Worm (Caenorhabditis elegans) whole organism, young adult: Measurements from ENCODE around the gene pud-4.

ENCODE experiments used
- B0035.1 ChIP-seq: sonication (generic microtip); optimal IDR thresholded peaks from 2 replicates; lab custom pipeline; 2016; ENCODE audit warnings: missing genetic modification characterization, mild to moderate bottlenecking, missing compliant biosample characterization, missing genotype, missing genetic modification reagents
- D2030.7 ChIP-seq: fragments of 200-800 bp; sonication (Bioruptor generic); IDR thresholded peaks from 2 replicates; pipeline ENCODE4 v1.3.6; 2022; ENCODE audit warnings: missing genetic modification reagents, missing genetic modification characterization, missing compliant biosample characterization
- F22D6.2 ChIP-seq: sonication (generic microtip); optimal IDR thresholded peaks from 2 replicates; lab custom pipeline; 2016; ENCODE audit warnings: mild to moderate bottlenecking, missing genetic modification characterization, missing compliant biosample characterization
- F23B12.7 ChIP-seq: sonication (generic microtip); optimal IDR thresholded peaks from 2 replicates; lab custom pipeline; 2017; ENCODE audit warnings: missing genetic modification characterization, mild to moderate bottlenecking, missing compliant biosample characterization, antibody characterized with exemption, moderate library complexity; ENCODE audit not compliant: insufficient read depth
- F39B2.1 ChIP-seq: fragments of 200-800 bp; sonication (Bioruptor generic); IDR thresholded peaks from 2 replicates; pipeline ENCODE4 v1.3.6; 2022; ENCODE audit warnings: missing genetic modification reagents, missing genetic modification characterization, missing compliant biosample characterization
- T26A5.8 ChIP-seq: sonication (generic microtip); optimal IDR thresholded peaks from 2 replicates; lab custom pipeline; 2016; ENCODE audit warnings: missing genetic modification characterization, missing compliant biosample characterization
- Y53F4B.3 ChIP-seq: fragments of 200-800 bp; sonication (Bioruptor generic); IDR thresholded peaks from 2 replicates; pipeline ENCODE4 v1.3.6; 2022; ENCODE audit warnings: missing genetic modification reagents, missing genetic modification characterization, missing compliant biosample characterization
- Y95B8A.8 ChIP-seq: fragments of 200-800 bp; sonication (Bioruptor generic); IDR thresholded peaks from 2 replicates; pipeline ENCODE4 v1.3.6; 2022; ENCODE audit warnings: missing genetic modification reagents, missing genetic modification characterization, missing compliant biosample characterization
- atf-7 ChIP-seq: sonication (generic microtip); optimal IDR thresholded peaks from 2 replicates; lab custom pipeline; 2017; ENCODE audit warnings: mild to moderate bottlenecking, missing genetic modification characterization, missing compliant biosample characterization
- bed-2 ChIP-seq: fragments of 200-800 bp; sonication (Bioruptor generic); IDR thresholded peaks from 2 replicates; pipeline ENCODE4 v1.3.6; 2022; ENCODE audit warnings: missing genetic modification reagents, missing genetic modification characterization, missing compliant biosample characterization
- cebp-1 ChIP-seq, 2 experiments: fragments of 200-800 bp in 1 of 2; sonication (Bioruptor generic) in 1 of 2; sonication (generic microtip) in 1 of 2; IDR thresholded peaks in 1 of 2; optimal IDR thresholded peaks in 1 of 2; 2 replicates each; pipeline versions ENCODE4 v1.3.6 to Lab custom; 2017 to 2022; ENCODE audit warnings: missing compliant biosample characterization in 2 of 2, missing genetic modification characterization in 2 of 2, mild to moderate bottlenecking in 1 of 2, missing genetic modification reagents in 1 of 2, moderate library complexity in 1 of 2
- ceh-100 ChIP-seq: fragments of 200-800 bp; sonication (Bioruptor generic); IDR thresholded peaks from 2 replicates; pipeline ENCODE4 v1.3.6; 2022; ENCODE audit warnings: missing genetic modification reagents, missing genetic modification characterization, missing compliant biosample characterization
- ceh-27 ChIP-seq: fragments of 200-800 bp; sonication (Bioruptor generic); optimal IDR thresholded peaks from 2 replicates; lab custom pipeline; 2018; ENCODE audit warnings: mild to moderate bottlenecking, missing genetic modification characterization, moderate library complexity, missing compliant biosample characterization
- ceh-58 ChIP-seq: fragments of 200-800 bp; sonication (Bioruptor generic); IDR thresholded peaks from 2 replicates; pipeline ENCODE4 v1.3.6; 2022; ENCODE audit warnings: missing genetic modification characterization, missing compliant biosample characterization
- die-1 ChIP-seq: sonication (generic microtip); optimal IDR thresholded peaks from 2 replicates; lab custom pipeline; 2016; ENCODE audit warnings: missing genotype, mild to moderate bottlenecking, missing genetic modification characterization, missing compliant biosample characterization
- dox-1 ChIP-seq: fragments of 200-800 bp; sonication (Bioruptor generic); IDR thresholded peaks from 2 replicates; pipeline ENCODE4 v1.3.6; 2022; ENCODE audit warnings: missing genetic modification reagents, missing genetic modification characterization, missing compliant biosample characterization
- dpff-1 ChIP-seq: sonication (generic microtip); optimal IDR thresholded peaks from 2 replicates; lab custom pipeline; 2017; ENCODE audit warnings: mild to moderate bottlenecking, missing genetic modification characterization, missing compliant biosample characterization
- egl-44 ChIP-seq: fragments of 200-800 bp; sonication (Bioruptor generic); IDR thresholded peaks from 2 replicates; pipeline ENCODE4 v1.3.6; 2022; ENCODE audit warnings: missing genetic modification reagents, missing genetic modification characterization, missing compliant biosample characterization
- ekl-4 ChIP-seq: fragments of 200-800 bp; sonication (Bioruptor generic); IDR thresholded peaks from 2 replicates; pipeline ENCODE4 v1.3.6; 2022; ENCODE audit warnings: missing genetic modification reagents, missing genetic modification characterization, missing compliant biosample characterization
- ets-4 ChIP-seq: fragments of 200-800 bp; sonication (Bioruptor generic); optimal IDR thresholded peaks from 2 replicates; lab custom pipeline; 2018; ENCODE audit warnings: mild to moderate bottlenecking, missing genetic modification characterization, missing compliant biosample characterization
- hlh-26 ChIP-seq: fragments of 200-800 bp; sonication (Bioruptor generic); conservative IDR thresholded peaks from 2 replicates; pipeline ENCODE4 v1.3.6; 2022; ENCODE audit warnings: missing genetic modification reagents, missing genetic modification characterization, missing compliant biosample characterization
- hmg-1.2 ChIP-seq: fragments of 200-800 bp; sonication (Bioruptor generic); IDR thresholded peaks from 2 replicates; pipeline ENCODE4 v1.3.6; 2022; ENCODE audit warnings: missing genetic modification reagents, missing genetic modification characterization, missing compliant biosample characterization
- let-526 ChIP-seq: fragments of 200-800 bp; sonication (Bioruptor generic); IDR thresholded peaks from 2 replicates; pipeline ENCODE4 v1.3.6; 2022; ENCODE audit warnings: missing genetic modification reagents, missing genetic modification characterization, missing compliant biosample characterization
- let-607 ChIP-seq, 2 experiments: fragments of 200-800 bp in 1 of 2; sonication (Bioruptor generic) in 1 of 2; sonication (generic microtip) in 1 of 2; optimal IDR thresholded peaks; 2 replicates each; lab custom pipeline; 2016 to 2018; ENCODE audit warnings: mild to moderate bottlenecking in 2 of 2, missing compliant biosample characterization in 2 of 2, missing genetic modification characterization in 2 of 2, moderate library complexity in 2 of 2, missing genotype in 1 of 2
- lin-26 ChIP-seq: fragments of 200-800 bp; sonication (Bioruptor generic); IDR thresholded peaks from 2 replicates; pipeline ENCODE4 v1.3.6; 2022; ENCODE audit warnings: missing genetic modification reagents, missing genetic modification characterization, missing compliant biosample characterization
- lin-40 ChIP-seq: sonication (generic microtip); optimal IDR thresholded peaks from 2 replicates; lab custom pipeline; 2016; ENCODE audit warnings: missing genetic modification characterization, mild to moderate bottlenecking, missing compliant biosample characterization, missing genotype, missing genetic modification reagents
- madf-10 ChIP-seq: sonication (generic microtip); optimal IDR thresholded peaks from 2 replicates; lab custom pipeline; 2016; ENCODE audit warnings: mild to moderate bottlenecking, missing genetic modification characterization, missing compliant biosample characterization
- madf-6 ChIP-seq: fragments of 200-800 bp; sonication (Bioruptor generic); IDR thresholded peaks from 2 replicates; pipeline ENCODE4 v1.3.6; 2022; ENCODE audit warnings: missing genetic modification reagents, missing genetic modification characterization, missing compliant biosample characterization
- madf-8 ChIP-seq: fragments of 200-800 bp; sonication (Bioruptor generic); conservative IDR thresholded peaks from 2 replicates; pipeline ENCODE4 v1.3.6; 2022; ENCODE audit warnings: missing genetic modification reagents, missing genetic modification characterization, missing compliant biosample characterization
- nfya-1 ChIP-seq: sonication (generic microtip); optimal IDR thresholded peaks from 2 replicates; lab custom pipeline; 2017; ENCODE audit warnings: antibody characterized with exemption, missing compliant biosample characterization, missing genetic modification characterization, borderline replicate concordance; ENCODE audit not compliant: insufficient read depth
- nfyb-1 ChIP-seq: fragments of 200-800 bp; sonication (Bioruptor generic); IDR thresholded peaks from 2 replicates; pipeline ENCODE4 v1.3.6; 2022; ENCODE audit warnings: missing genetic modification reagents, missing genetic modification characterization, missing compliant biosample characterization
- nhr-27 ChIP-seq: fragments of 200-800 bp; sonication (Bioruptor generic); optimal IDR thresholded peaks from 2 replicates; lab custom pipeline; 2018; ENCODE audit warnings: mild to moderate bottlenecking, missing genetic modification characterization, moderate library complexity, missing compliant biosample characterization
- pbrm-1 ChIP-seq: fragments of 200-800 bp; sonication (Bioruptor generic); IDR thresholded peaks from 2 replicates; pipeline ENCODE4 v1.3.6; 2022; ENCODE audit warnings: missing genetic modification reagents, missing genetic modification characterization, missing compliant biosample characterization
- repo-1 ChIP-seq: sonication (generic microtip); optimal IDR thresholded peaks from 2 replicates; lab custom pipeline; 2017; ENCODE audit warnings: mild to moderate bottlenecking, missing genetic modification characterization, missing compliant biosample characterization
- sdz-38 ChIP-seq: sonication (generic microtip); optimal IDR thresholded peaks from 2 replicates; lab custom pipeline; 2016; ENCODE audit warnings: missing genotype, missing genetic modification characterization, missing compliant biosample characterization
- snpc-1.1 ChIP-seq: sonication (generic microtip); optimal IDR thresholded peaks from 2 replicates; lab custom pipeline; 2017; ENCODE audit warnings: missing genetic modification characterization, mild to moderate bottlenecking, missing compliant biosample characterization, antibody characterized with exemption, moderate library complexity, missing genotype, missing genetic modification reagents; ENCODE audit not compliant: insufficient read depth
- snpc-3.4 ChIP-seq: sonication (generic microtip); optimal IDR thresholded peaks from 2 replicates; lab custom pipeline; 2017; ENCODE audit warnings: missing genetic modification characterization, mild to moderate bottlenecking, missing compliant biosample characterization, antibody characterized with exemption, moderate library complexity, missing genotype, missing genetic modification reagents
- sptf-2 ChIP-seq: fragments of 200-800 bp; sonication (Bioruptor generic); optimal IDR thresholded peaks from 2 replicates; lab custom pipeline; 2018; ENCODE audit warnings: mild to moderate bottlenecking, missing genetic modification characterization, missing compliant biosample characterization
- tlf-1 ChIP-seq: fragments of 200-800 bp; sonication (Bioruptor generic); optimal IDR thresholded peaks from 2 replicates; lab custom pipeline; 2018; ENCODE audit warnings: mild to moderate bottlenecking, missing genetic modification characterization, missing compliant biosample characterization
- ztf-22 ChIP-seq: fragments of 200-800 bp; sonication (Bioruptor generic); optimal IDR thresholded peaks from 2 replicates; lab custom pipeline; 2018; ENCODE audit warnings: mild to moderate bottlenecking, missing genetic modification characterization, moderate library complexity, missing compliant biosample characterization
- ztf-25 ChIP-seq: fragments of 200-800 bp; sonication (Bioruptor generic); IDR thresholded peaks from 2 replicates; pipeline ENCODE4 v1.3.6; 2022; ENCODE audit warnings: missing genetic modification reagents, missing genetic modification characterization, missing compliant biosample characterization

pud-4 gene

ce11 chrV:2308246-2308645, 18.2 kb upstream of the pud-4 start (continued):
- peak; percentile 65 for TF ChIP-seq ztf-22 (GFP tag; lab: Kevin White, UChicago)
- TF ChIP-seq lin-26 (GFP tag; lab: Robert Waterston, UW): no peak
- no peak for TF ChIP-seq repo-1
- no peak for TF ChIP-seq bed-2
- no peak for TF ChIP-seq ekl-4 (GFP tag; lab: Robert Waterston, UW)
- no peak for TF ChIP-seq snpc-3.4 (tag; lab: Kevin White, UChicago)
- TF ChIP-seq Y53F4B.3 (GFP tag; lab: Robert Waterston, UW): no peak
- TF ChIP-seq let-607 (tag; optimal IDR thresholded peaks at IDR 0.05; lab: Kevin White, UChicago): peak; percentile 70 to 82
- TF ChIP-seq dox-1 (GFP tag; lab: Robert Waterston, UW): peak; percentile 73
- TF ChIP-seq nfyb-1 (GFP tag; lab: Robert Waterston, UW): peak; percentile 72
- TF ChIP-seq sdz-38 (tag; lab: Kevin White, UChicago): no peak
- no peak for TF ChIP-seq madf-6
- TF ChIP-seq ets-4 (GFP tag; lab: Kevin White, UChicago): peak; percentile 41
- no peak for TF ChIP-seq die-1 (tag; lab: Kevin White, UChicago)
- no peak for TF ChIP-seq madf-8 (GFP tag; lab: Robert Waterston, UW)
- no peak for TF ChIP-seq ceh-58 (GFP tag; lab: Robert Waterston, UW)
- TF ChIP-seq D2030.7 (GFP tag; lab: Robert Waterston, UW): no peak
- no peak for TF ChIP-seq F23B12.7 (tag; lab: Kevin White, UChicago)
- TF ChIP-seq T26A5.8 (tag; lab: Kevin White, UChicago): no peak
- no peak for TF ChIP-seq ztf-25 (GFP tag; lab: Robert Waterston, UW)
- no peak for TF ChIP-seq F22D6.2
- no peak for TF ChIP-seq nhr-27 (tag; lab: Kevin White, UChicago)
- TF ChIP-seq nfya-1 (tag; lab: Kevin White, UChicago): no peak
- TF ChIP-seq tlf-1 (GFP tag; lab: Kevin White, UChicago): peak; percentile 31
- peak; percentile 82 for TF ChIP-seq atf-7 (tag; lab: Kevin White, UChicago)
- TF ChIP-seq Y95B8A.8 (GFP tag; lab: Robert Waterston, UW): no peak
- TF ChIP-seq sptf-2 (GFP tag; lab: Kevin White, UChicago): no peak
- TF ChIP-seq hlh-26 (GFP tag; lab: Robert Waterston, UW): no peak
- TF ChIP-seq dpff-1 (tag; lab: Kevin White, UChicago): no peak
- TF ChIP-seq ceh-100: no peak
- TF ChIP-seq snpc-1.1 (tag; lab: Kevin White, UChicago): no peak
- no peak for TF ChIP-seq pbrm-1 (GFP tag; lab: Robert Waterston, UW)
- no peak for TF ChIP-seq let-526 (GFP tag; lab: Robert Waterston, UW)
- no peak for TF ChIP-seq B0035.1 (tag; lab: Kevin White, UChicago)
- no peak for TF ChIP-seq lin-40 (tag; lab: Kevin White, UChicago)
- no peak for TF ChIP-seq ceh-27 (GFP tag; lab: Kevin White, UChicago)
- no peak for TF ChIP-seq F39B2.1 (GFP tag; lab: Robert Waterston, UW)
- no peak for TF ChIP-seq cebp-1 (GFP tag; IDR thresholded peaks at IDR 0.05; lab: Robert Waterston, UW)
- no peak for TF ChIP-seq cebp-1 (tag; optimal IDR thresholded peaks at IDR 0.05; lab: Kevin White, UChicago)
- TF ChIP-seq hmg-1.2 (GFP tag; lab: Robert Waterston, UW): no peak
- TF ChIP-seq madf-10 (tag; lab: Kevin White, UChicago): peak; percentile 41
- TF ChIP-seq egl-44 (GFP tag; lab: Robert Waterston, UW): 0 out of 2 replicates have a peak, but pooled peaks have one; percentile 36
